Fruit fly (Drosophila melanogaster) whole organism, embryonic: ENCODE measurements around the gene Send2.

Experiments used
- Aef1 ChIP-seq: fragments of 200-800 bp; sonication (Bioruptor generic); IDR thresholded peaks from 3 replicates; pipeline ENCODE4 v1.3.6; 2022; ENCODE audit warnings: missing biosample characterization, missing genetic modification characterization
- CG1024 ChIP-seq: fragments of 200-800 bp; sonication (Bioruptor generic); IDR thresholded peaks from 2 replicates; pipeline ENCODE4 v1.3.6; 2022; ENCODE audit warnings: missing biosample characterization, missing genetic modification characterization
- CG10267 ChIP-seq: fragments of 200-800 bp; sonication (Bioruptor generic); optimal IDR thresholded peaks from 2 replicates; lab custom pipeline; 2018; ENCODE audit warnings: missing biosample characterization, mild to moderate bottlenecking, missing genetic modification characterization, moderate library complexity
- CG1233 ChIP-seq: fragments of 200-800 bp; sonication (Bioruptor generic); optimal IDR thresholded peaks from 4 replicates; lab custom pipeline; 2018; ENCODE audit warnings: missing biosample characterization, mild to moderate bottlenecking, missing genetic modification characterization
- CG17328 ChIP-seq: fragments of 200-800 bp; sonication (Bioruptor generic); IDR thresholded peaks from 2 replicates; pipeline ENCODE4 v1.3.6; 2022; ENCODE audit warnings: missing biosample characterization, missing genetic modification characterization
- CG17802 ChIP-seq: fragments of 200-800 bp; sonication (Bioruptor generic); optimal IDR thresholded peaks from 2 replicates; lab custom pipeline; 2018; ENCODE audit warnings: missing biosample characterization, mild to moderate bottlenecking, missing genetic modification characterization, moderate library complexity
- CG1792 ChIP-seq: fragments of 200-800 bp; sonication (Bioruptor generic); optimal IDR thresholded peaks from 2 replicates; lab custom pipeline; 2016; ENCODE audit warnings: missing biosample characterization, missing genetic modification characterization
- CG2129 ChIP-seq: fragments of 200-800 bp; sonication (Bioruptor generic); IDR thresholded peaks from 2 replicates; pipeline ENCODE4 v1.3.6; 2022; ENCODE audit warnings: missing biosample characterization, missing genetic modification characterization; ENCODE audit not compliant: partially characterized antibody
- CG2678 ChIP-seq: fragments of 200-800 bp; sonication (Bioruptor generic); optimal IDR thresholded peaks from 3 replicates; lab custom pipeline; 2019; ENCODE audit warnings: missing biosample characterization, mild to moderate bottlenecking, missing genetic modification characterization, moderate library complexity
- CG31441 ChIP-seq: fragments of 200-800 bp; sonication (Bioruptor generic); IDR thresholded peaks from 2 replicates; pipeline ENCODE4 v1.3.6; 2022; ENCODE audit warnings: missing biosample characterization, missing genetic modification characterization
- CG32532 ChIP-seq: fragments of 200-800 bp; sonication (Bioruptor generic); IDR thresholded peaks from 2 replicates; pipeline ENCODE4 v1.3.6; 2022; ENCODE audit warnings: missing biosample characterization, missing genetic modification characterization
- CG3726 ChIP-seq: fragments of 200-800 bp; sonication (Bioruptor generic); IDR thresholded peaks from 3 replicates; pipeline ENCODE4, ENCODE4 v1.3.6; 2022; ENCODE audit warnings: missing biosample characterization, missing genetic modification characterization
- CG3847 ChIP-seq: fragments of 200-800 bp; sonication (Bioruptor generic); IDR thresholded peaks from 2 replicates; pipeline ENCODE4 v1.3.6; 2022; ENCODE audit warnings: missing biosample characterization, missing genetic modification characterization
- CG6683 ChIP-seq: fragments of 200-800 bp; sonication (Bioruptor generic); optimal IDR thresholded peaks from 2 replicates; lab custom pipeline; 2017; ENCODE audit warnings: missing biosample characterization, mild to moderate bottlenecking, missing genetic modification characterization, missing genetic modification reagents
- CG7928 ChIP-seq: fragments of 200-800 bp; sonication (Bioruptor generic); optimal IDR thresholded peaks from 2 replicates; lab custom pipeline; 2017; ENCODE audit warnings: missing biosample characterization, mild to moderate bottlenecking, missing genetic modification characterization
- CG8924 ChIP-seq: fragments of 200-800 bp; optimal IDR thresholded peaks from 3 replicates; lab custom pipeline; 2019; ENCODE audit warnings: missing biosample characterization, mild to moderate bottlenecking, missing genetic modification characterization, moderate library complexity
- CG9797 ChIP-seq: fragments of 200-800 bp; sonication (Bioruptor generic); optimal IDR thresholded peaks from 3 replicates; lab custom pipeline; 2018; ENCODE audit warnings: missing biosample characterization, mild to moderate bottlenecking, missing genetic modification characterization
- CTCF ChIP-seq: fragments of 200-800 bp; sonication (Bioruptor generic); optimal IDR thresholded peaks from 2 replicates; lab custom pipeline; 2017; ENCODE audit warnings: missing biosample characterization, mild to moderate bottlenecking, missing genetic modification characterization, moderate library complexity
- Chrac-16 ChIP-seq: fragments of 200-800 bp; sonication (Bioruptor generic); optimal IDR thresholded peaks from 3 replicates; lab custom pipeline; 2016; ENCODE audit warnings: missing biosample characterization, missing genetic modification characterization
- Ets97D ChIP-seq: fragments of 200-800 bp; sonication (Bioruptor generic); optimal IDR thresholded peaks from 3 replicates; lab custom pipeline; 2016; ENCODE audit warnings: missing biosample characterization, missing genetic modification characterization
- Fer3 ChIP-seq: fragments of 200-800 bp; sonication (Bioruptor generic); optimal IDR thresholded peaks from 2 replicates; lab custom pipeline; 2018; ENCODE audit warnings: missing biosample characterization, mild to moderate bottlenecking, missing genetic modification characterization, moderate library complexity
- Gug ChIP-seq: fragments of 200-800 bp; sonication (Bioruptor generic); IDR thresholded peaks from 4 replicates; pipeline ENCODE4 v1.3.6; 2022; ENCODE audit warnings: missing biosample characterization, missing genetic modification characterization
- Hand ChIP-seq: fragments of 200-800 bp; sonication (Bioruptor generic); optimal IDR thresholded peaks from 2 replicates; lab custom pipeline; 2017; ENCODE audit warnings: mild to moderate bottlenecking, missing biosample characterization, missing genetic modification reagents, missing genetic modification characterization
- Max ChIP-seq: fragments of 200-800 bp; sonication (Bioruptor generic); optimal IDR thresholded peaks from 2 replicates; lab custom pipeline; 2016; ENCODE audit warnings: missing biosample characterization, mild to moderate bottlenecking, missing genetic modification characterization
- Ptx1 ChIP-seq: fragments of 200-800 bp; sonication (Bioruptor generic); IDR thresholded peaks from 2 replicates; pipeline ENCODE4 v1.3.6; 2022; ENCODE audit warnings: missing biosample characterization, missing genetic modification characterization
- Sox100B ChIP-seq: fragments of 200-800 bp; sonication (Bioruptor generic); optimal IDR thresholded peaks from 3 replicates; lab custom pipeline; 2018; ENCODE audit warnings: missing biosample characterization, mild to moderate bottlenecking, missing genetic modification characterization
- Taf1 ChIP-seq: fragments of 200-800 bp; sonication (Bioruptor generic); IDR thresholded peaks from 2 replicates; pipeline ENCODE4 v1.3.6; 2022; ENCODE audit warnings: missing biosample characterization, missing genetic modification characterization
- Xbp1 ChIP-seq: fragments of 200-800 bp; sonication (Bioruptor generic); optimal IDR thresholded peaks from 3 replicates; lab custom pipeline; 2016; ENCODE audit warnings: missing biosample characterization, mild to moderate bottlenecking, missing genetic modification characterization
- ab ChIP-seq: fragments of 200-800 bp; sonication (Bioruptor generic); optimal IDR thresholded peaks from 2 replicates; lab custom pipeline; 2016; ENCODE audit warnings: missing biosample characterization, missing genetic modification characterization
- ac ChIP-seq: fragments of 200-800 bp; sonication (Bioruptor generic); optimal IDR thresholded peaks from 3 replicates; lab custom pipeline; 2017; ENCODE audit warnings: missing biosample characterization, mild to moderate bottlenecking, missing genetic modification characterization
- bbx ChIP-seq: fragments of 200-800 bp; sonication (Bioruptor generic); IDR thresholded peaks from 2 replicates; pipeline ENCODE4 v1.3.6; 2022; ENCODE audit warnings: missing biosample characterization, missing genetic modification characterization; ENCODE audit not compliant: partially characterized antibody
- bcd ChIP-seq: fragments of 200-800 bp; sonication (Bioruptor generic); optimal IDR thresholded peaks from 2 replicates; lab custom pipeline; 2017; ENCODE audit warnings: missing biosample characterization, mild to moderate bottlenecking, missing genetic modification characterization
- cad ChIP-seq: fragments of >200 bp; optimal IDR thresholded peaks from 2 replicates; lab custom pipeline; 2017; ENCODE audit warnings: missing biosample characterization, missing genetic modification characterization
- cwo ChIP-seq: fragments of 200-800 bp; sonication (Bioruptor generic); optimal IDR thresholded peaks from 3 replicates; lab custom pipeline; 2017; ENCODE audit warnings: missing biosample characterization, missing genetic modification characterization, mild to moderate bottlenecking, moderate library complexity, missing genetic modification reagents
- da ChIP-seq: fragments of 200-800 bp; sonication (Bioruptor generic); optimal IDR thresholded peaks from 2 replicates; lab custom pipeline; 2016; ENCODE audit warnings: missing biosample characterization, missing genetic modification characterization
- danr ChIP-seq: fragments of 200-800 bp; sonication (Bioruptor generic); IDR thresholded peaks from 2 replicates; pipeline ENCODE4 v1.3.6; 2022; ENCODE audit warnings: missing biosample characterization, missing genetic modification characterization
- dimm ChIP-seq: fragments of 200-800 bp; sonication (Bioruptor generic); IDR thresholded peaks from 2 replicates; pipeline ENCODE4 v1.3.6; 2022; ENCODE audit warnings: missing biosample characterization, missing genetic modification characterization
- gfzf ChIP-seq: fragments of 200-800 bp; sonication (Bioruptor generic); optimal IDR thresholded peaks from 2 replicates; lab custom pipeline; 2016; ENCODE audit warnings: missing biosample characterization, mild to moderate bottlenecking, missing genetic modification characterization, moderate library complexity
- h ChIP-seq: fragments of >200 bp; optimal IDR thresholded peaks from 2 replicates; lab custom pipeline; 2017
- kah ChIP-seq: fragments of 200-800 bp; sonication (Bioruptor generic); optimal IDR thresholded peaks from 2 replicates; lab custom pipeline; 2018; ENCODE audit warnings: missing biosample characterization, mild to moderate bottlenecking, missing genetic modification characterization
- lilli ChIP-seq: fragments of 200-800 bp; sonication (Bioruptor generic); optimal IDR thresholded peaks from 3 replicates; lab custom pipeline; 2016; ENCODE audit warnings: missing biosample characterization, missing genetic modification characterization
- mld ChIP-seq: fragments of 200-800 bp; sonication (Bioruptor generic); IDR thresholded peaks from 3 replicates; pipeline ENCODE4 v1.3.6; 2022; ENCODE audit warnings: missing biosample characterization, missing genetic modification characterization; ENCODE audit not compliant: partially characterized antibody
- nmo ChIP-seq: fragments of 200-800 bp; sonication (Bioruptor generic); optimal IDR thresholded peaks from 2 replicates; lab custom pipeline; 2018; ENCODE audit warnings: missing biosample characterization, mild to moderate bottlenecking, missing genetic modification characterization, moderate library complexity
- psq ChIP-seq: fragments of 200-800 bp; sonication (Bioruptor generic); optimal IDR thresholded peaks from 2 replicates; lab custom pipeline; 2017; ENCODE audit warnings: missing biosample characterization, missing genetic modification characterization
- pum ChIP-seq: fragments of 200-800 bp; sonication (Bioruptor generic); optimal IDR thresholded peaks from 2 replicates; lab custom pipeline; 2016; ENCODE audit warnings: missing biosample characterization, missing genetic modification characterization
- sisA ChIP-seq: fragments of 200-800 bp; sonication (Bioruptor generic); IDR thresholded peaks from 2 replicates; pipeline ENCODE4 v1.3.6; 2022; ENCODE audit warnings: missing biosample characterization, missing genetic modification characterization
- tap ChIP-seq: fragments of 200-800 bp; optimal IDR thresholded peaks from 3 replicates; lab custom pipeline; 2019; ENCODE audit warnings: missing biosample characterization, mild to moderate bottlenecking, missing genetic modification characterization, moderate library complexity
- tgo ChIP-seq: fragments of 200-800 bp; sonication (Bioruptor generic); IDR thresholded peaks from 3 replicates; pipeline ENCODE4 v1.3.6; 2022; ENCODE audit warnings: missing biosample characterization, missing genetic modification characterization
- tna ChIP-seq: fragments of 200-800 bp; sonication (Bioruptor generic); IDR thresholded peaks from 2 replicates; pipeline ENCODE4 v1.3.6; 2022; ENCODE audit warnings: missing biosample characterization, missing genetic modification characterization; ENCODE audit not compliant: partially characterized antibody
- tup ChIP-seq: fragments of 200-800 bp; sonication (Bioruptor generic); optimal IDR thresholded peaks from 2 replicates; lab custom pipeline; 2016; ENCODE audit warnings: missing biosample characterization, mild to moderate bottlenecking, missing genetic modification characterization, moderate library complexity
- twi ChIP-seq: fragments of 200-800 bp; optimal IDR thresholded peaks from 2 replicates; lab custom pipeline; 2019; ENCODE audit warnings: missing biosample characterization, mild to moderate bottlenecking, missing genetic modification characterization, moderate library complexity
- zf30C ChIP-seq: fragments of 200-800 bp; sonication (Bioruptor generic); optimal IDR thresholded peaks from 3 replicates; lab custom pipeline; 2018; ENCODE audit warnings: missing biosample characterization, mild to moderate bottlenecking, missing genetic modification characterization

The Send2 gene

DNA sequence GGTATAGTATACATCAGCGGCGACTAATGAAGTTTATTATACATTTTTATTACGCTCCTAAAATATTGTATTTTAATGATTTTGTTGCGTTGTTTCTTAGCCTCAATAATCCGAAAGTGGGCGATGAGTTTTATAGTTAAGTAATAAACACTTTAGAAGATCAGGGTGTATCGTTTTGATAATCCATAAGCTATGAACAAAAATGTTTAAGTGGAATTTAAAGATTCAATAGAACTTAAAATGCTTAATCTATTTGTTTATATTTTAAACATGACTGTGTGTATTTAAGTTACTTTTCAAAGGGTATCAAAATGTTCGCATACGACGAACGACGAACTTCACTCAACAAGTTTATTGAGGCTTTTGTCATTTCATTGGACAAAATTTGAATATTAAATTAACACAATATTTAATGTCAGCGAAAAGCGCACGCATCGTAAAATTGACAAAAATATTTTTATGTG, 25.8 kb upstream of the Send2 start (continued):
- TF ChIP-seq Taf1 = peak; percentile 31; the same call in 1 of the 2 replicates
- no peak for TF ChIP-seq CG7928 (GFP tag; lab: Kevin White, UChicago)
- TF ChIP-seq Ptx1 (GFP tag; lab: Robert Waterston, UW) = peak; percentile 89
- no peak for TF ChIP-seq CG2129 (GFP tag; lab: Robert Waterston, UW)
- peak; percentile 20 for TF ChIP-seq nmo
- peak; percentile 17 for TF ChIP-seq ab (GFP tag; lab: Kevin White, UChicago)
- TF ChIP-seq bbx (GFP tag; lab: Robert Waterston, UW) = no peak
- no peak for TF ChIP-seq CTCF (GFP tag; lab: Kevin White, UChicago)
- TF ChIP-seq CG1233 (GFP tag; lab: Kevin White, UChicago) = peak; percentile 22
- TF ChIP-seq CG3726 = 0 out of 3 replicates have a peak, but pooled peaks have one; percentile 20
- peak; percentile 68 for TF ChIP-seq lilli (GFP tag; lab: Kevin White, UChicago)
- no peak for TF ChIP-seq h (lab: Kevin White, UChicago)
- peak; percentile 85 for TF ChIP-seq CG8924 (tag; lab: Kevin White, UChicago)
- TF ChIP-seq Ets97D (GFP tag; lab: Kevin White, UChicago) = peak; percentile 8
- TF ChIP-seq kah (GFP tag; lab: Kevin White, UChicago) = no peak
- TF ChIP-seq bcd (GFP tag; lab: Kevin White, UChicago) = peak; percentile 41
- peak; percentile 41 for TF ChIP-seq Chrac-16 (GFP tag; lab: Kevin White, UChicago)
- TF ChIP-seq Max (GFP tag; lab: Kevin White, UChicago) = no peak
- no peak for TF ChIP-seq CG1024 (GFP tag; lab: Robert Waterston, UW)
- TF ChIP-seq CG17802 (tag; lab: Kevin White, UChicago) = no peak
- peak; percentile 9 for TF ChIP-seq tup (GFP tag; lab: Kevin White, UChicago)
- peak; percentile 57 for TF ChIP-seq CG3847 (GFP tag; lab: Robert Waterston, UW)
- peak; percentile 42 for TF ChIP-seq Hand
- peak; percentile 78 for TF ChIP-seq CG2678 (tag; lab: Kevin White, UChicago)
- peak; percentile 49 for TF ChIP-seq CG31441 (GFP tag; lab: Robert Waterston, UW)
- TF ChIP-seq twi (tag; lab: Kevin White, UChicago) = no peak
- no peak for TF ChIP-seq cad (GFP tag; lab: Kevin White, UChicago)
- TF ChIP-seq da = peak; percentile 35
- TF ChIP-seq mld (GFP tag; lab: Robert Waterston, UW) = no peak
- TF ChIP-seq Fer3 = peak; percentile 43
- TF ChIP-seq tna (GFP tag; lab: Robert Waterston, UW) = no peak
- TF ChIP-seq dimm = peak; percentile 66
- no peak for TF ChIP-seq ac (GFP tag; lab: Kevin White, UChicago)
- TF ChIP-seq danr (GFP tag; lab: Robert Waterston, UW) = peak; percentile 58; the same call in 1 of the 2 replicates
- TF ChIP-seq CG1792 = no peak
- peak; percentile 87 for TF ChIP-seq tgo
- TF ChIP-seq cwo (GFP tag; lab: Kevin White, UChicago) = peak; percentile 24
- no peak for TF ChIP-seq gfzf (GFP tag; lab: Kevin White, UChicago)
- TF ChIP-seq CG17328 (GFP tag; lab: Robert Waterston, UW) = peak; percentile 78
- TF ChIP-seq CG9797 = no peak
- no peak for TF ChIP-seq CG6683
- peak; percentile 78 for TF ChIP-seq CG32532 (GFP tag; lab: Robert Waterston, UW)
- peak; percentile 64; the same call in 1 of the 3 replicates for TF ChIP-seq Aef1 (GFP tag; lab: Robert Waterston, UW)
- no peak for TF ChIP-seq Gug (GFP tag; lab: Robert Waterston, UW)
- TF ChIP-seq CG10267 (tag; lab: Kevin White, UChicago) = peak; percentile 23
- peak; percentile 8 for TF ChIP-seq Xbp1
- peak; percentile 67 for TF ChIP-seq sisA (GFP tag; lab: Robert Waterston, UW)
- TF ChIP-seq psq (GFP tag; lab: Kevin White, UChicago) = peak; percentile 29
- no peak for TF ChIP-seq zf30C (GFP tag; lab: Kevin White, UChicago)
- peak; percentile 61 for TF ChIP-seq Sox100B (GFP tag; lab: Kevin White, UChicago)
- peak; percentile 1 for TF ChIP-seq pum (GFP tag; lab: Kevin White, UChicago)
- TF ChIP-seq tap (tag; lab: Kevin White, UChicago) = peak; percentile 29
